Worm (Caenorhabditis elegans) whole organism, L1 larva: ENCODE results near the gene Y53F4B.39.

Source experiments
- C34B4.2 ChIP-seq: sonication (generic microtip); optimal IDR thresholded peaks from 2 replicates; lab custom pipeline; 2017; ENCODE audit warnings: mild to moderate bottlenecking, missing genetic modification characterization, missing compliant biosample characterization
- aha-1 ChIP-seq: fragments of 150-350 bp; optimal IDR thresholded peaks from 2 replicates; lab custom pipeline; 2014; ENCODE audit warnings: missing biosample characterization, missing genetic modification characterization
- ama-1 ChIP-seq: fragments of 150-350 bp; optimal IDR thresholded peaks from 2 replicates; lab custom pipeline; 2014
- blmp-1 ChIP-seq: fragments of 150-350 bp; optimal IDR thresholded peaks from 2 replicates; lab custom pipeline; 2014; ENCODE audit warnings: missing biosample characterization, missing genetic modification characterization
- ceh-88 ChIP-seq: fragments of 200-800 bp; sonication (Bioruptor generic); IDR thresholded peaks from 2 replicates; pipeline ENCODE4 v1.3.6; 2022; ENCODE audit warnings: missing genetic modification characterization, missing compliant biosample characterization
- ceh-90 ChIP-seq: sonication (generic microtip); optimal IDR thresholded peaks from 2 replicates; lab custom pipeline; 2016; ENCODE audit warnings: missing genetic modification characterization, missing compliant biosample characterization
- dpl-1 ChIP-seq, 3 experiments: fragments of 150-350 bp in 2 of 3; sonication (generic microtip) in 1 of 3; optimal IDR thresholded peaks; 2 replicates each; lab custom pipeline; 2014 to 2017; ENCODE audit warnings: missing biosample characterization in 3 of 3, missing genetic modification characterization in 3 of 3, missing genetic modification reagents in 3 of 3
- dsc-1 ChIP-seq: sonication (generic microtip); optimal IDR thresholded peaks from 2 replicates; lab custom pipeline; 2016; ENCODE audit warnings: mild to moderate bottlenecking, missing genetic modification characterization, missing compliant biosample characterization
- efl-1 ChIP-seq, 4 experiments: fragments of 150-350 bp; optimal IDR thresholded peaks in 3 of 4; peaks in 1 of 4; 1 replicate in 1 of 4; 2 replicates in 3 of 4; lab custom pipeline; 2014; ENCODE audit warnings: missing biosample characterization in 2 of 4, missing genetic modification characterization in 2 of 4, missing genetic modification reagents in 2 of 4
- efl-3 ChIP-seq: fragments of 200-800 bp; sonication (Bioruptor generic); optimal IDR thresholded peaks from 2 replicates; lab custom pipeline; 2018; ENCODE audit warnings: mild to moderate bottlenecking, missing genetic modification characterization, missing compliant biosample characterization
- egl-27 ChIP-seq, 2 experiments: fragments of 150-350 bp in 1 of 2; sonication (generic microtip); optimal IDR thresholded peaks; 3 replicates each; lab custom pipeline; 2017 to 2018; ENCODE audit warnings: missing biosample characterization in 2 of 2, missing genetic modification characterization in 2 of 2, missing genetic modification reagents in 2 of 2
- elt-2 ChIP-seq: sonication (generic microtip); optimal IDR thresholded peaks from 2 replicates; lab custom pipeline; 2016; ENCODE audit warnings: missing genetic modification characterization, mild to moderate bottlenecking, inconsistent platforms, missing compliant biosample characterization, missing genetic modification reagents
- fkh-4 ChIP-seq: sonication (generic microtip); optimal IDR thresholded peaks from 2 replicates; lab custom pipeline; 2016; ENCODE audit warnings: missing compliant biosample characterization, missing genetic modification characterization, borderline replicate concordance
- fkh-8 ChIP-seq: sonication (generic microtip); optimal IDR thresholded peaks from 2 replicates; lab custom pipeline; 2016; ENCODE audit warnings: mild to moderate bottlenecking, missing genetic modification characterization, missing compliant biosample characterization
- grh-1 ChIP-seq: fragments of 200-800 bp; sonication (Bioruptor generic); IDR thresholded peaks from 2 replicates; pipeline ENCODE4 v1.3.6; 2022; ENCODE audit warnings: missing genetic modification reagents, missing genetic modification characterization, missing compliant biosample characterization
- hlh-4 ChIP-seq: sonication (generic microtip); optimal IDR thresholded peaks from 2 replicates; lab custom pipeline; 2016; ENCODE audit warnings: mild to moderate bottlenecking, missing genetic modification characterization, missing compliant biosample characterization
- hpl-2 ChIP-seq: fragments of 150-350 bp; optimal IDR thresholded peaks from 2 replicates; lab custom pipeline; 2014; ENCODE audit warnings: missing biosample characterization, missing genetic modification reagents, missing genetic modification characterization
- irx-1 ChIP-seq: sonication (generic microtip); optimal IDR thresholded peaks from 2 replicates; lab custom pipeline; 2016; ENCODE audit warnings: missing genetic modification characterization, missing compliant biosample characterization
- isw-1 ChIP-seq: fragments of 200-800 bp; sonication (Bioruptor generic); IDR thresholded peaks from 2 replicates; pipeline ENCODE4 v1.3.6; 2022; ENCODE audit warnings: missing genetic modification characterization, missing compliant biosample characterization
- lin-13 ChIP-seq: fragments of 150-350 bp; optimal IDR thresholded peaks from 2 replicates; lab custom pipeline; 2014; ENCODE audit warnings: missing biosample characterization, missing genetic modification reagents, missing genetic modification characterization
- lin-14 ChIP-seq: fragments of 200-800 bp; sonication (Bioruptor generic); optimal IDR thresholded peaks from 2 replicates; lab custom pipeline; 2018; ENCODE audit warnings: mild to moderate bottlenecking, missing genetic modification characterization, moderate library complexity, missing compliant biosample characterization
- lin-15B ChIP-seq: fragments of 150-350 bp; sonication (generic microtip); optimal IDR thresholded peaks from 3 replicates; lab custom pipeline; 2014; ENCODE audit warnings: missing biosample characterization, missing genetic modification characterization
- lin-39 ChIP-seq: fragments of 150-350 bp; optimal IDR thresholded peaks from 2 replicates; lab custom pipeline; 2014; ENCODE audit warnings: missing biosample characterization, missing genetic modification reagents, missing genetic modification characterization
- lsy-2 ChIP-seq, 2 experiments: fragments of 150-350 bp; optimal IDR thresholded peaks; 2 replicates each; lab custom pipeline; 2014; ENCODE audit warnings: missing biosample characterization in 2 of 2, missing genetic modification characterization in 2 of 2
- mdl-1 ChIP-seq, 2 experiments: fragments of 150-350 bp; optimal IDR thresholded peaks; 2 replicates each; lab custom pipeline; 2014 to 2017; ENCODE audit warnings: missing biosample characterization in 2 of 2, missing genetic modification characterization in 2 of 2, inconsistent platforms in 1 of 2
- mef-2 ChIP-seq: fragments of 150-350 bp; optimal IDR thresholded peaks from 2 replicates; lab custom pipeline; 2014; ENCODE audit warnings: missing biosample characterization, missing genetic modification characterization
- mep-1 ChIP-seq: fragments of 150-350 bp; optimal IDR thresholded peaks from 2 replicates; lab custom pipeline; 2014; ENCODE audit warnings: missing biosample characterization, missing genetic modification characterization
- nhr-12 ChIP-seq: sonication (generic microtip); optimal IDR thresholded peaks from 2 replicates; lab custom pipeline; 2017; ENCODE audit warnings: missing biosample characterization, missing genetic modification characterization
- nhr-20 ChIP-seq: sonication (generic microtip); optimal IDR thresholded peaks from 2 replicates; lab custom pipeline; 2016; ENCODE audit warnings: mild to moderate bottlenecking, missing genetic modification characterization, missing compliant biosample characterization
- nhr-237 ChIP-seq: fragments of 150-350 bp; optimal IDR thresholded peaks from 2 replicates; lab custom pipeline; 2014; ENCODE audit warnings: missing biosample characterization, missing genetic modification characterization
- nhr-47 ChIP-seq: sonication (generic microtip); optimal IDR thresholded peaks from 2 replicates; lab custom pipeline; 2016; ENCODE audit warnings: mild to moderate bottlenecking, missing genetic modification characterization, moderate library complexity, missing compliant biosample characterization
- nhr-76 ChIP-seq: sonication (generic microtip); optimal IDR thresholded peaks from 2 replicates; lab custom pipeline; 2017; ENCODE audit warnings: missing biosample characterization, missing genetic modification characterization
- nhr-77 ChIP-seq: fragments of 150-350 bp; optimal IDR thresholded peaks from 2 replicates; lab custom pipeline; 2014; ENCODE audit warnings: missing biosample characterization, missing genetic modification characterization
- nhr-84 ChIP-seq: sonication (generic microtip); optimal IDR thresholded peaks from 2 replicates; lab custom pipeline; 2017; ENCODE audit warnings: missing biosample characterization, missing genetic modification characterization
- pax-3 ChIP-seq: fragments of 200-800 bp; sonication (Bioruptor generic); optimal IDR thresholded peaks from 2 replicates; lab custom pipeline; 2018; ENCODE audit warnings: mild to moderate bottlenecking, missing genetic modification characterization, moderate library complexity, missing compliant biosample characterization
- pqm-1 ChIP-seq: sonication (generic microtip); optimal IDR thresholded peaks from 3 replicates; lab custom pipeline; 2017; ENCODE audit warnings: missing biosample characterization, missing genetic modification characterization
- skn-1 ChIP-seq: fragments of 150-350 bp; optimal IDR thresholded peaks from 2 replicates; lab custom pipeline; 2014; ENCODE audit warnings: missing biosample characterization, missing genetic modification characterization
- snu-23 ChIP-seq: sonication (generic microtip); optimal IDR thresholded peaks from 2 replicates; lab custom pipeline; 2016; ENCODE audit warnings: missing genetic modification characterization, missing compliant biosample characterization
- sox-4 ChIP-seq: sonication (generic microtip); optimal IDR thresholded peaks from 2 replicates; lab custom pipeline; 2016; ENCODE audit warnings: missing genetic modification characterization, missing compliant biosample characterization
- sptf-1 ChIP-seq: fragments of 150-350 bp; optimal IDR thresholded peaks from 2 replicates; lab custom pipeline; 2014; ENCODE audit warnings: missing biosample characterization, missing genetic modification characterization
- sup-37 ChIP-seq: fragments of 200-800 bp; sonication (Bioruptor generic); optimal IDR thresholded peaks from 2 replicates; lab custom pipeline; 2018; ENCODE audit warnings: mild to moderate bottlenecking, missing genetic modification characterization, missing compliant biosample characterization
- swsn-7 ChIP-seq: sonication (generic microtip); optimal IDR thresholded peaks from 2 replicates; lab custom pipeline; 2016; ENCODE audit warnings: missing genetic modification characterization, missing compliant biosample characterization
- unc-130 ChIP-seq: fragments of 150-350 bp; optimal IDR thresholded peaks from 2 replicates; lab custom pipeline; 2017; ENCODE audit warnings: missing biosample characterization, missing genetic modification characterization, inconsistent platforms
- unc-30 ChIP-seq: sonication (generic microtip); optimal IDR thresholded peaks from 2 replicates; lab custom pipeline; 2017; ENCODE audit warnings: missing biosample characterization, missing genetic modification characterization
- unc-98 ChIP-seq: fragments of 200-800 bp; sonication (Bioruptor generic); IDR thresholded peaks from 2 replicates; pipeline ENCODE4 v1.3.6; 2022; ENCODE audit warnings: missing genetic modification characterization, missing compliant biosample characterization
- vab-15 ChIP-seq: sonication (generic microtip); optimal IDR thresholded peaks from 2 replicates; lab custom pipeline; 2017; ENCODE audit warnings: missing genotype, mild to moderate bottlenecking, missing genetic modification characterization, missing compliant biosample characterization
- zag-1 ChIP-seq: fragments of 150-350 bp; optimal IDR thresholded peaks from 2 replicates; lab custom pipeline; 2014; ENCODE audit warnings: missing biosample characterization, missing genetic modification characterization
- zip-4 ChIP-seq: fragments of 200-800 bp; sonication (Bioruptor generic); optimal IDR thresholded peaks from 2 replicates; lab custom pipeline; 2018; ENCODE audit warnings: mild to moderate bottlenecking, missing genetic modification characterization, moderate library complexity, missing compliant biosample characterization
- ztf-11 ChIP-seq, 2 experiments: sonication (generic microtip); optimal IDR thresholded peaks; 2 replicates each; lab custom pipeline; 2016 to 2017; ENCODE audit warnings: missing genetic modification characterization in 2 of 2, missing biosample characterization in 1 of 2, missing compliant biosample characterization in 1 of 2
- ztf-4 ChIP-seq: fragments of 150-350 bp; optimal IDR thresholded peaks from 2 replicates; lab custom pipeline; 2014; ENCODE audit warnings: missing biosample characterization, missing genetic modification characterization

Gene Y53F4B.39

DNA sequence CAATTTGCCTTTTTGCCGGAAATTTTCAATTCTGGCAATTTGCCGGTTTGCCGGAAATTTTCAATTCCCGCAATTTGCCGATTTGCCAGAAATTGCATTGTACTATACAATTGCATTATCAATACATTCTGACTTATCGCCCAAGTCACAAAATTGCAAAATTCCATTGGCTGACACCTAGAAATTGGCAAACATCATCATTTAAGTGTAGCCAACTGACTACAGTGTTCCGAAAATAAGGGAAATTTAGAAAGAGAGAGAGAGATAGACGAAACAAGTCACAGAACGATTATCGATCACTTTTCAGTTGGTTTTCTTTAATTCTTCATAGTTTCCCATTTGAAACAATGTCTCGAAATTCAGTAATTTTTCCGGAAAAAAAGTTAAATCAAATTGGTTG, 1.4 kb downstream of the Y53F4B.39 start (continued):
- peak; percentile 86 for TF ChIP-seq nhr-20 (tag; lab: Kevin White, UChicago)

DNA sequence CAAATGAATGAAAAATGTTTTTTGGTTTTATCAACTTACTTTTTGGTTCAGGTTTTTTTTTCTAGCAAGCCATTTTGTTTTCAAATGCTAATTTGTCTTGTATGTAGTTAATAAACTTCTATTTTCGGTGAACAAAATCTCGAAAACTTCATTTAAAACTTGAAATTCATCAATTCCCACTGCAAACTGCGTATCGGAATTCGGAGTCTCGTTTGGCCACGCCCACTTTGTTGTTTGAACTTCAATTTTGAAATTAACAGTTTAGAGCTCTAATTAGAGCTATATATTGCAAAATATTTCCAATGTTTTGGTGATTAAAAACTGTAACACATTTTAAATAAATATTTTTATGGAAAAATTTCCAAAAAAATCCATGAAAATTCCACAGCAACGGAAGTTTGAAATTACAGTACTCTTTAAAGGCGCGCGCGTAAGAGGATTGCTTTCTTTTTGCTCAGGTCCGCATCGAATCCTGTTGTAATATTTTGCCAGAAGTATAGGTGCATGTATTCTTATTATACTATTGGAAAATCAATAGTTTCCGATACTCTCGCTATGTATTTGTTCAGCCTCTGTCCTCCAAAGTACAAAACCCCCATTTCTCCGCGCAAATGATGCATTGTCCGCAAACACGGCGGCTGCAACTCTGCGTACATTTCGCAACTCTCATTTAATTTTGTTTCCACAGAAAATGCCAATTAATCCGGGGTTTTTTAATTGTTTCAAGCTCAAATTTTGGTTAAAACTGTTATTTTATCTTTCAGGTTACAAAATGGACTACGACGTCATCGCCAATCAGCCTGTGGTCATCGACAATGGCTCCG, 9.8 kb downstream of the Y53F4B.39 start, which contains the start of gene arp-1:
Gene arp-1 (plus strand): TSS at position 765 of the 824 bp plus-strand sequence.
- TF ChIP-seq nhr-77: peak; percentile 76
- peak in 1 of 2 experiments; percentile 31 for TF ChIP-seq mdl-1 (tag; optimal IDR thresholded peaks at IDR 0.05; lab: Kevin White, UChicago)
- no peak for TF ChIP-seq ama-1 (lab: Kevin White, UChicago)
- peak; percentile 34 for TF ChIP-seq swsn-7 (tag; lab: Kevin White, UChicago)
- peak; percentile 61 to 68 (median 68) for TF ChIP-seq dpl-1 (GFP tag; optimal IDR thresholded peaks at IDR 0.05; lab: Kevin White, UChicago)
- no peak for TF ChIP-seq C34B4.2 (tag; lab: Kevin White, UChicago)
- TF ChIP-seq hpl-2 (GFP tag; lab: Kevin White, UChicago): peak; percentile 63
- no peak for TF ChIP-seq ztf-4 (tag; lab: Kevin White, UChicago)
- peak; percentile 63 for TF ChIP-seq mep-1 (tag; lab: Kevin White, UChicago)
- TF ChIP-seq lin-14: peak; percentile 58
- no peak for TF ChIP-seq lin-39 (tag; lab: Kevin White, UChicago)
- no peak for TF ChIP-seq nhr-237 (tag; lab: Kevin White, UChicago)
- no peak for TF ChIP-seq fkh-8
- no peak for TF ChIP-seq pax-3 (tag; lab: Kevin White, UChicago)
- peak; percentile 15 for TF ChIP-seq dsc-1
- TF ChIP-seq nhr-84 (tag; lab: Kevin White, UChicago): no peak
- no peak for TF ChIP-seq sptf-1
- no peak for TF ChIP-seq sox-4 (tag; lab: Kevin White, UChicago)
- TF ChIP-seq ztf-11 (tag; optimal IDR thresholded peaks at IDR 0.05; lab: Kevin White, UChicago): no peak
- peak; percentile 71 to 78 for TF ChIP-seq efl-1 (optimal IDR thresholded peaks at IDR 0.05; lab: Kevin White, UChicago)
- peak; percentile 70 to 91 for TF ChIP-seq efl-1 (GFP tag; optimal IDR thresholded peaks at IDR 0.05 in 1 of 2; lab: Kevin White, UChicago)
- TF ChIP-seq sup-37 (GFP tag; lab: Kevin White, UChicago): no peak
- TF ChIP-seq nhr-20 (tag; lab: Kevin White, UChicago): peak; percentile 42
- no peak for TF ChIP-seq egl-27 (tag; optimal IDR thresholded peaks at IDR 0.05; lab: Kevin White, UChicago)
- peak; percentile 34 for TF ChIP-seq nhr-47
- no peak for TF ChIP-seq pqm-1 (tag; lab: Kevin White, UChicago)
- TF ChIP-seq nhr-12 (tag; lab: Kevin White, UChicago): no peak
- TF ChIP-seq blmp-1 (tag; lab: Kevin White, UChicago): no peak
- no peak for TF ChIP-seq aha-1
- TF ChIP-seq lin-13: peak; percentile 21
- TF ChIP-seq zag-1 (tag; lab: Kevin White, UChicago): no peak
- TF ChIP-seq ceh-88 (GFP tag; lab: Robert Waterston, UW): no peak
- no peak for TF ChIP-seq nhr-76 (tag; lab: Kevin White, UChicago)
- TF ChIP-seq ceh-90 (tag; lab: Kevin White, UChicago): no peak
- peak; percentile 54 for TF ChIP-seq unc-130
- no peak for TF ChIP-seq unc-98 (GFP tag; lab: Robert Waterston, UW)
- peak; percentile 11 for TF ChIP-seq lin-15B
- TF ChIP-seq unc-30: no peak
- TF ChIP-seq irx-1 (tag; lab: Kevin White, UChicago): no peak
- no peak for TF ChIP-seq efl-3
- TF ChIP-seq fkh-4 (tag; lab: Kevin White, UChicago): no peak
- peak; percentile 11; the same call in 1 of the 2 replicates for TF ChIP-seq isw-1 (GFP tag; lab: Robert Waterston, UW)
- TF ChIP-seq skn-1 (tag; lab: Kevin White, UChicago): peak; percentile 43
- no peak for TF ChIP-seq elt-2 (tag; lab: Kevin White, UChicago)
- no peak for TF ChIP-seq grh-1 (GFP tag; lab: Robert Waterston, UW)
- TF ChIP-seq mef-2 (tag; lab: Kevin White, UChicago): no peak
- no peak for TF ChIP-seq hlh-4
- TF ChIP-seq zip-4 (GFP tag; lab: Kevin White, UChicago): peak; percentile 84
- peak; percentile 49 to 74 for TF ChIP-seq lsy-2 (tag; optimal IDR thresholded peaks at IDR 0.05; lab: Kevin White, UChicago)
- TF ChIP-seq snu-23 (GFP tag; lab: Kevin White, UChicago): peak; percentile 57
- no peak for TF ChIP-seq vab-15 (tag; lab: Kevin White, UChicago)
